Worm (Caenorhabditis elegans) whole organism, late embryonic: Measurements from ENCODE around the gene cog-1.

Experiments
- C08G9.2 ChIP-seq: sonication (generic microtip); optimal IDR thresholded peaks from 2 replicates; lab custom pipeline; 2016; ENCODE audit warnings: mild to moderate bottlenecking, missing genetic modification characterization, moderate library complexity, missing compliant biosample characterization
- F13H6.1 ChIP-seq: sonication (generic microtip); optimal IDR thresholded peaks from 2 replicates; lab custom pipeline; 2016; ENCODE audit warnings: missing genetic modification characterization, missing compliant biosample characterization
- ceh-9 ChIP-seq: sonication (generic microtip); optimal IDR thresholded peaks from 2 replicates; lab custom pipeline; 2016; ENCODE audit warnings: mild to moderate bottlenecking, missing genetic modification characterization, inconsistent platforms, missing compliant biosample characterization
- dmd-4 ChIP-seq: sonication (generic microtip); optimal IDR thresholded peaks from 2 replicates; lab custom pipeline; 2016; ENCODE audit warnings: borderline replicate concordance, missing genetic modification characterization, missing compliant biosample characterization
- ets-4 ChIP-seq: sonication (generic microtip); optimal IDR thresholded peaks from 2 replicates; lab custom pipeline; 2016; ENCODE audit warnings: missing genetic modification characterization, missing compliant biosample characterization
- fax-1 ChIP-seq: sonication (generic microtip); optimal IDR thresholded peaks from 2 replicates; lab custom pipeline; 2016; ENCODE audit warnings: missing genotype, missing genetic modification characterization, missing compliant biosample characterization
- hlh-15 ChIP-seq: sonication (generic microtip); optimal IDR thresholded peaks from 2 replicates; lab custom pipeline; 2016; ENCODE audit warnings: missing genetic modification characterization, missing compliant biosample characterization
- lin-11 ChIP-seq: fragments of 200-800 bp; sonication (Bioruptor generic); optimal IDR thresholded peaks from 2 replicates; lab custom pipeline; 2018; ENCODE audit warnings: mild to moderate bottlenecking, missing genetic modification characterization, missing compliant biosample characterization
- nhr-11 ChIP-seq: fragments of 150-350 bp; optimal IDR thresholded peaks from 2 replicates; lab custom pipeline; 2014; ENCODE audit warnings: missing biosample characterization, missing genetic modification characterization
- pha-4 ChIP-seq: fragments of 150-350 bp; optimal IDR thresholded peaks from 2 replicates; lab custom pipeline; 2018; ENCODE audit warnings: missing biosample characterization, missing genetic modification reagents, missing genetic modification characterization
- pqm-1 ChIP-seq: sonication (generic microtip); optimal IDR thresholded peaks from 2 replicates; lab custom pipeline; 2016; ENCODE audit warnings: missing genetic modification characterization, missing compliant biosample characterization
- pros-1 ChIP-seq: fragments of 150-350 bp; optimal IDR thresholded peaks from 2 replicates; lab custom pipeline; 2014; ENCODE audit warnings: missing biosample characterization, missing genetic modification reagents, missing genetic modification characterization
- tbx-2 ChIP-seq: sonication (generic microtip); optimal IDR thresholded peaks from 2 replicates; lab custom pipeline; 2016; ENCODE audit warnings: missing genetic modification characterization, missing compliant biosample characterization
- unc-86 ChIP-seq: sonication (generic microtip); optimal IDR thresholded peaks from 2 replicates; lab custom pipeline; 2016; ENCODE audit warnings: missing genetic modification characterization, missing compliant biosample characterization

DNA sequence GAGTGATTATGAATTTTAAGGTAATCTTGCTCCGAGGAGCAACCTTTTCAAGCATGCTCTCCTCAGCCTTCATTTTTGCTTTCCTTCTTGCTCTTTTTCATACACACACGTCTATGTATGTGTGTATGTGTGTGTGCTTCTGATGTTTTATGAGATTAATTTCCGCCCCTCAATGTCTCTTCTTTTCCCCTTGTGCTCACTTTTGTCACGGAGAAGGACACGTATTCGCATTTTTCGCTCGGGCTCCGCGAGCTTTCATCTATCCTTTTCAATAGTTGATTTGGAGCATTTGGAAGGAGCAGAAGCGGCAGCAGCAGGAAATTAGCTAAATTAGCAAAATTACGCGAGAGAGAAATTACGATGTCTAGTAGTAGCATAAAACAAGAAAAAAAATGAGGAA lies 38.0 kb downstream of the cog-1 start:
- TF ChIP-seq tbx-2 (tag; lab: Kevin White, UChicago) (no peak), unc-86 (tag; lab: Kevin White, UChicago) (no peak), pha-4 (tag; lab: Kevin White, UChicago) (no peak), lin-11 (no peak), nhr-11 (tag; lab: Kevin White, UChicago) (no peak), fax-1 (tag; lab: Kevin White, UChicago) (no peak), hlh-15 (tag; lab: Kevin White, UChicago) (no peak), pqm-1 (tag; lab: Kevin White, UChicago) (no peak), dmd-4 (tag; lab: Kevin White, UChicago) (no peak), pros-1 (tag; lab: Kevin White, UChicago) (no peak), ceh-9 (no peak), F13H6.1 (no peak), C08G9.2 (no peak), ets-4 (tag; lab: Kevin White, UChicago) (no peak)
